Fruit fly (Drosophila melanogaster) whole organism, embryonic: ENCODE data around the gene Fas3.

Experiments used
- Adf1 ChIP-seq: fragments of 200-800 bp; sonication (Bioruptor generic); IDR thresholded peaks from 2 replicates; pipeline ENCODE4 v1.3.6; 2022; ENCODE audit warnings: missing biosample characterization, missing genetic modification characterization
- Atf-2 ChIP-seq: fragments of 200-800 bp; sonication (Bioruptor generic); optimal IDR thresholded peaks from 2 replicates; lab custom pipeline; 2016; ENCODE audit warnings: missing biosample characterization, missing genetic modification characterization
- Atf3 ChIP-seq: fragments of 200-800 bp; sonication (Bioruptor generic); optimal IDR thresholded peaks from 3 replicates; lab custom pipeline; 2016; ENCODE audit warnings: missing biosample characterization, missing genetic modification characterization
- CG10274 ChIP-seq: fragments of 200-800 bp; sonication (Bioruptor generic); optimal IDR thresholded peaks from 3 replicates; lab custom pipeline; 2017; ENCODE audit warnings: missing biosample characterization, mild to moderate bottlenecking, missing genetic modification characterization
- CG10462 ChIP-seq: fragments of 200-800 bp; sonication (Bioruptor generic); optimal IDR thresholded peaks from 2 replicates; lab custom pipeline; 2016; ENCODE audit warnings: missing biosample characterization, missing genetic modification characterization
- CG11723 ChIP-seq: fragments of 200-800 bp; sonication (Bioruptor generic); optimal IDR thresholded peaks from 2 replicates; lab custom pipeline; 2017; ENCODE audit warnings: missing biosample characterization, mild to moderate bottlenecking, missing genetic modification characterization
- CG12744 ChIP-seq: fragments of 200-800 bp; sonication (Bioruptor generic); optimal IDR thresholded peaks from 2 replicates; lab custom pipeline; 2016; ENCODE audit warnings: missing biosample characterization, missing genetic modification characterization
- CG13296 ChIP-seq: fragments of 200-800 bp; sonication (Bioruptor generic); optimal IDR thresholded peaks from 3 replicates; lab custom pipeline; 2018; ENCODE audit warnings: missing biosample characterization, mild to moderate bottlenecking, missing genetic modification characterization
- CG17361 ChIP-seq: fragments of 200-800 bp; sonication (Bioruptor generic); IDR thresholded peaks from 3 replicates; pipeline ENCODE4 v1.3.6; 2022; ENCODE audit warnings: missing biosample characterization, missing genetic modification characterization
- CG18599 ChIP-seq: fragments of 200-800 bp; sonication (Bioruptor generic); optimal IDR thresholded peaks from 3 replicates; lab custom pipeline; 2017; ENCODE audit warnings: missing biosample characterization, missing genetic modification characterization, mild to moderate bottlenecking, moderate library complexity, missing genetic modification reagents
- CG3163 ChIP-seq: fragments of 200-800 bp; sonication (Bioruptor generic); optimal IDR thresholded peaks from 3 replicates; lab custom pipeline; 2016; ENCODE audit warnings: missing biosample characterization, missing genetic modification characterization
- CG3847 ChIP-seq: fragments of 200-800 bp; sonication (Bioruptor generic); IDR thresholded peaks from 2 replicates; pipeline ENCODE4 v1.3.6; 2022; ENCODE audit warnings: missing biosample characterization, missing genetic modification characterization
- CG4328 ChIP-seq: fragments of 200-800 bp; sonication (Bioruptor generic); optimal IDR thresholded peaks from 3 replicates; lab custom pipeline; 2017; ENCODE audit warnings: missing biosample characterization, missing genetic modification reagents, missing genetic modification characterization
- CG6254 ChIP-seq: fragments of 200-800 bp; sonication (Bioruptor generic); optimal IDR thresholded peaks from 3 replicates; lab custom pipeline; 2017; ENCODE audit warnings: mild to moderate bottlenecking, missing biosample characterization, missing genetic modification reagents, missing genetic modification characterization
- CG6813 ChIP-seq: fragments of 200-800 bp; sonication (Bioruptor generic); optimal IDR thresholded peaks from 2 replicates; lab custom pipeline; 2017; ENCODE audit warnings: missing biosample characterization, missing genetic modification characterization, mild to moderate bottlenecking, moderate library complexity, missing genetic modification reagents
- CG7271 ChIP-seq: fragments of 200-800 bp; sonication (Bioruptor generic); optimal IDR thresholded peaks from 2 replicates; lab custom pipeline; 2018; ENCODE audit warnings: missing biosample characterization, mild to moderate bottlenecking, missing genetic modification characterization, moderate library complexity
- CrebB ChIP-seq: fragments of 200-800 bp; sonication (Bioruptor generic); optimal IDR thresholded peaks from 3 replicates; lab custom pipeline; 2018; ENCODE audit warnings: missing biosample characterization, mild to moderate bottlenecking, missing genetic modification characterization
- Dll ChIP-seq: fragments of 200-800 bp; sonication (Bioruptor generic); IDR thresholded peaks from 4 replicates; pipeline ENCODE4 v1.3.6; 2022; ENCODE audit warnings: missing biosample characterization, missing genetic modification characterization; ENCODE audit not compliant: partially characterized antibody
- Drgx ChIP-seq: fragments of 200-800 bp; sonication (Bioruptor generic); IDR thresholded peaks from 2 replicates; pipeline ENCODE4 v1.3.6; 2022; ENCODE audit warnings: missing biosample characterization, missing genetic modification characterization
- Elba2 ChIP-seq: fragments of 200-800 bp; sonication (Bioruptor generic); optimal IDR thresholded peaks from 3 replicates; lab custom pipeline; 2016; ENCODE audit warnings: missing biosample characterization, missing genetic modification characterization
- GATAe ChIP-seq: fragments of 200-800 bp; sonication (Bioruptor generic); conservative IDR thresholded peaks from 2 replicates; pipeline ENCODE4 v1.3.6; 2022; ENCODE audit warnings: missing biosample characterization, missing genetic modification characterization
- HHEX ChIP-seq: fragments of 200-800 bp; sonication (Bioruptor generic); optimal IDR thresholded peaks from 3 replicates; lab custom pipeline; 2017; ENCODE audit warnings: missing biosample characterization, mild to moderate bottlenecking, missing genetic modification characterization, missing genetic modification reagents
- Hmx ChIP-seq: fragments of 200-800 bp; sonication (Bioruptor generic); optimal IDR thresholded peaks from 2 replicates; lab custom pipeline; 2016; ENCODE audit warnings: missing biosample characterization, missing genetic modification characterization
- Hr51 ChIP-seq, 2 experiments: fragments of 200-800 bp; sonication (Bioruptor generic); optimal IDR thresholded peaks; 2 replicates in 1 of 2; 3 replicates in 1 of 2; lab custom pipeline; 2016 to 2018; ENCODE audit warnings: missing biosample characterization in 2 of 2, missing genetic modification characterization in 2 of 2, mild to moderate bottlenecking in 1 of 2, moderate library complexity in 1 of 2
- Myb ChIP-seq: fragments of 200-800 bp; sonication (Bioruptor generic); optimal IDR thresholded peaks from 2 replicates; lab custom pipeline; 2016; ENCODE audit warnings: missing biosample characterization, missing genetic modification characterization
- Ravus ChIP-seq: fragments of 200-800 bp; sonication (Bioruptor generic); IDR thresholded peaks from 2 replicates; pipeline ENCODE4 v1.3.6; 2022; ENCODE audit warnings: missing biosample characterization, missing genetic modification characterization
- Sry-δ ChIP-seq: fragments of 200-800 bp; sonication (Bioruptor generic); optimal IDR thresholded peaks from 2 replicates; lab custom pipeline; 2016; ENCODE audit warnings: missing biosample characterization, missing genetic modification characterization
- Stat92E ChIP-seq, 3 experiments: fragments of >200 bp in 2 of 3; fragments of 200-800 bp in 1 of 3; sonication (Bioruptor generic) in 1 of 3; optimal IDR thresholded peaks; 2 replicates each; lab custom pipeline; 2017 to 2019; ENCODE audit warnings: missing biosample characterization in 3 of 3, missing genetic modification characterization in 3 of 3, mild to moderate bottlenecking in 1 of 3, moderate library complexity in 1 of 3
- Tbp ChIP-seq: fragments of >200 bp; optimal IDR thresholded peaks from 2 replicates; lab custom pipeline; 2018; ENCODE audit warnings: missing biosample characterization, missing genetic modification characterization
- Vsx1 ChIP-seq: fragments of 200-800 bp; sonication (Bioruptor generic); optimal IDR thresholded peaks from 2 replicates; lab custom pipeline; 2017; ENCODE audit warnings: missing biosample characterization, mild to moderate bottlenecking, missing genetic modification characterization, missing genetic modification reagents
- ase ChIP-seq: fragments of 200-800 bp; sonication (Bioruptor generic); IDR thresholded peaks from 3 replicates; pipeline ENCODE4 v1.3.6; 2022; ENCODE audit warnings: missing biosample characterization, missing genetic modification characterization
- bab2 ChIP-seq: fragments of 200-800 bp; sonication (Bioruptor generic); optimal IDR thresholded peaks from 2 replicates; lab custom pipeline; 2016; ENCODE audit warnings: missing biosample characterization, missing genetic modification characterization
- bowl ChIP-seq: fragments of 200-800 bp; sonication (Bioruptor generic); IDR thresholded peaks from 2 replicates; pipeline ENCODE4 v1.3.6; 2022; ENCODE audit warnings: missing biosample characterization, missing genetic modification characterization
- corto ChIP-seq: fragments of 200-800 bp; sonication (Bioruptor generic); optimal IDR thresholded peaks from 2 replicates; lab custom pipeline; 2016; ENCODE audit warnings: missing biosample characterization, mild to moderate bottlenecking, missing genetic modification characterization, moderate library complexity
- disco-r ChIP-seq: fragments of 200-800 bp; sonication (Bioruptor generic); optimal IDR thresholded peaks from 2 replicates; lab custom pipeline; 2016; ENCODE audit warnings: missing biosample characterization, missing genetic modification characterization
- ems ChIP-seq: fragments of 200-800 bp; sonication (Bioruptor generic); optimal IDR thresholded peaks from 3 replicates; lab custom pipeline; 2016; ENCODE audit warnings: missing biosample characterization, missing genetic modification characterization
- ewg ChIP-seq: fragments of 200-800 bp; sonication (Bioruptor generic); optimal IDR thresholded peaks from 3 replicates; lab custom pipeline; 2017; ENCODE audit warnings: mild to moderate bottlenecking, missing biosample characterization, missing genetic modification reagents, missing genetic modification characterization
- ham ChIP-seq: fragments of 200-800 bp; sonication (Bioruptor generic); IDR thresholded peaks from 2 replicates; pipeline ENCODE4 v1.3.6; 2022; ENCODE audit warnings: missing biosample characterization, missing genetic modification characterization
- ken ChIP-seq: fragments of 200-800 bp; sonication (Bioruptor generic); IDR thresholded peaks from 3 replicates; pipeline ENCODE4 v1.3.6; 2022; ENCODE audit warnings: missing biosample characterization, missing genetic modification characterization
- pb ChIP-seq: fragments of 200-800 bp; sonication (Bioruptor generic); optimal IDR thresholded peaks from 3 replicates; lab custom pipeline; 2016; ENCODE audit warnings: missing biosample characterization, missing genetic modification characterization
- pfk ChIP-seq: fragments of 200-800 bp; sonication (Bioruptor generic); optimal IDR thresholded peaks from 2 replicates; lab custom pipeline; 2018; ENCODE audit warnings: missing biosample characterization, mild to moderate bottlenecking, missing genetic modification characterization, moderate library complexity
- pros ChIP-seq: fragments of 200-800 bp; sonication (Bioruptor generic); optimal IDR thresholded peaks from 3 replicates; lab custom pipeline; 2019; ENCODE audit warnings: missing biosample characterization, mild to moderate bottlenecking, missing genetic modification characterization, moderate library complexity
- ranshi ChIP-seq: fragments of 200-800 bp; sonication (Bioruptor generic); IDR thresholded peaks from 2 replicates; pipeline ENCODE4 v1.3.6; 2022; ENCODE audit warnings: missing biosample characterization, missing genetic modification characterization
- repo ChIP-seq: fragments of 200-800 bp; sonication (Bioruptor generic); optimal IDR thresholded peaks from 2 replicates; lab custom pipeline; 2016; ENCODE audit warnings: missing biosample characterization, missing genetic modification characterization
- row ChIP-seq: fragments of 200-800 bp; sonication (Bioruptor generic); IDR thresholded peaks from 3 replicates; pipeline ENCODE4 v1.3.6; 2022; ENCODE audit warnings: missing biosample characterization, missing genetic modification characterization
- schlank ChIP-seq: fragments of 200-800 bp; sonication (Bioruptor generic); optimal IDR thresholded peaks from 2 replicates; lab custom pipeline; 2018; ENCODE audit warnings: missing biosample characterization, mild to moderate bottlenecking, missing genetic modification characterization
- sd ChIP-seq: fragments of 200-800 bp; sonication (Bioruptor generic); optimal IDR thresholded peaks from 3 replicates; lab custom pipeline; 2018; ENCODE audit warnings: missing biosample characterization, mild to moderate bottlenecking, missing genetic modification characterization, moderate library complexity
- shn ChIP-seq: fragments of 200-800 bp; sonication (Bioruptor generic); optimal IDR thresholded peaks from 3 replicates; lab custom pipeline; 2016; ENCODE audit warnings: missing biosample characterization, missing genetic modification characterization
- so ChIP-seq: fragments of 200-800 bp; sonication (Bioruptor generic); IDR thresholded peaks from 3 replicates; pipeline ENCODE4 v1.3.6; 2022; ENCODE audit warnings: missing biosample characterization, missing genetic modification characterization
- sug ChIP-seq: fragments of 200-800 bp; optimal IDR thresholded peaks from 2 replicates; lab custom pipeline; 2019; ENCODE audit warnings: missing biosample characterization, mild to moderate bottlenecking, missing genetic modification characterization, moderate library complexity
- zen2 ChIP-seq: fragments of 200-800 bp; sonication (Bioruptor generic); IDR thresholded peaks from 3 replicates; pipeline ENCODE4 v1.3.6; 2022; ENCODE audit warnings: missing biosample characterization, missing genetic modification characterization; ENCODE audit not compliant: partially characterized antibody
- zfh2 ChIP-seq: fragments of 200-800 bp; sonication (Bioruptor generic); optimal IDR thresholded peaks from 2 replicates; lab custom pipeline; 2016; ENCODE audit warnings: missing biosample characterization, missing genetic modification characterization

The Fas3 gene

dm6 chr2L:18345194-18345593 is 25.3 kb downstream of the Fas3 start (continued):
- TF ChIP-seq CG13296, result no peak
- no peak for TF ChIP-seq Ravus (GFP tag; lab: Robert Waterston, UW)
- peak in 1 of 2 experiments; percentile 43 for TF ChIP-seq Hr51 (GFP tag; optimal IDR thresholded peaks at IDR 0.05; lab: Kevin White, UChicago)
- no peak for TF ChIP-seq Tbp
- TF ChIP-seq bab2 (GFP tag; lab: Kevin White, UChicago), result no peak
- no peak for TF ChIP-seq Hmx (GFP tag; lab: Kevin White, UChicago)
- no peak for TF ChIP-seq zfh2 (GFP tag; lab: Kevin White, UChicago)
- no peak for TF ChIP-seq repo
- no peak for TF ChIP-seq CG10462 (GFP tag; lab: Kevin White, UChicago)
- peak; percentile 59; the same call in 2 of the 3 replicates for TF ChIP-seq row (GFP tag; lab: Robert Waterston, UW)
- TF ChIP-seq disco-r (GFP tag; lab: Kevin White, UChicago), result no peak
- TF ChIP-seq sd (tag; lab: Kevin White, UChicago), result no peak
- TF ChIP-seq schlank (tag; lab: Kevin White, UChicago), result no peak
- TF ChIP-seq CG6254, result peak; percentile 36
- no peak for TF ChIP-seq CG6813
- no peak for TF ChIP-seq Sry-δ
- peak; percentile 40 for TF ChIP-seq ewg
- TF ChIP-seq CG17361 (GFP tag; lab: Robert Waterston, UW), result peak; percentile 43; the same call in 1 of the 3 replicates
- TF ChIP-seq Atf3, result no peak
- no peak for TF ChIP-seq HHEX (GFP tag; lab: Kevin White, UChicago)
- no peak for TF ChIP-seq CG3163 (GFP tag; lab: Kevin White, UChicago)
- no peak for TF ChIP-seq sug (tag; lab: Kevin White, UChicago)
- TF ChIP-seq so, result peak; percentile 32; the same call in 1 of the 3 replicates
- peak; percentile 36; the same call in 1 of the 2 replicates for TF ChIP-seq ranshi (GFP tag; lab: Robert Waterston, UW)
- peak; percentile 7 for TF ChIP-seq Vsx1 (GFP tag; lab: Kevin White, UChicago)
- no peak for TF ChIP-seq CG12744 (GFP tag; lab: Kevin White, UChicago)
- no peak for TF ChIP-seq CG10274 (GFP tag; lab: Kevin White, UChicago)
- no peak for TF ChIP-seq Stat92E (GFP tag; optimal IDR thresholded peaks at IDR 0.05; lab: Kevin White, UChicago)
- TF ChIP-seq Adf1, result no peak
- no peak for TF ChIP-seq CG3847
- no peak for TF ChIP-seq shn (GFP tag; lab: Kevin White, UChicago)
- TF ChIP-seq CrebB (tag; lab: Kevin White, UChicago), result no peak
- no peak for TF ChIP-seq CG4328 (GFP tag; lab: Kevin White, UChicago)
- no peak for TF ChIP-seq ken (GFP tag; lab: Robert Waterston, UW)
- TF ChIP-seq ham, result no peak
- no peak for TF ChIP-seq ase
- TF ChIP-seq Drgx (GFP tag; lab: Robert Waterston, UW), result peak; percentile 79
- no peak for TF ChIP-seq CG18599 (GFP tag; lab: Kevin White, UChicago)
- TF ChIP-seq CG11723 (GFP tag; lab: Kevin White, UChicago), result no peak
- no peak for TF ChIP-seq CG7271 (tag; lab: Kevin White, UChicago)
- no peak for TF ChIP-seq Dll (GFP tag; lab: Robert Waterston, UW)
- no peak for TF ChIP-seq GATAe (GFP tag; lab: Robert Waterston, UW)
- no peak for TF ChIP-seq zen2
- no peak for TF ChIP-seq ems
- no peak for TF ChIP-seq Atf-2 (GFP tag; lab: Kevin White, UChicago)
- TF ChIP-seq pros (GFP tag; lab: Kevin White, UChicago), result no peak
- TF ChIP-seq Myb, result no peak
- TF ChIP-seq bowl, result no peak
- TF ChIP-seq pfk (GFP tag; lab: Kevin White, UChicago), result no peak
- no peak for TF ChIP-seq Elba2
- no peak for TF ChIP-seq corto
- no peak for TF ChIP-seq pb
